Worm (Caenorhabditis elegans): Measurements from ENCODE around the gene fbxa-147.

fbxa-147 gene

ce11 chrV:14716114-14716513 lies at the start of gene fbxa-147:
Gene fbxa-147 (plus strand): TSS chrV:14716499.
- TF ChIP-seq lsy-2 (tag; optimal IDR thresholded peaks at IDR 0.05) (no peak), egl-27 (tag; optimal IDR thresholded peaks at IDR 0.05) (no peak), ZK546.5 (tag; optimal IDR thresholded peaks at IDR 0.05) (no peak), peb-1 (tag; optimal IDR thresholded peaks at IDR 0.05) (no peak), lin-39 (tag; optimal IDR thresholded peaks at IDR 0.05) (no peak), sma-3 (GFP tag; optimal IDR thresholded peaks at IDR 0.05) (no peak), nhr-23 (tag; optimal IDR thresholded peaks at IDR 0.05) (no peak), crh-2 (tag; optimal IDR thresholded peaks at IDR 0.05) (no peak), snpc-4 (tag; optimal IDR thresholded peaks at IDR 0.05) (no peak), unc-62 (GFP tag; optimal IDR thresholded peaks at IDR 0.05) (no peak), skn-1 (tag; optimal IDR thresholded peaks at IDR 0.05) (no peak), Y55F3AM.14 (GFP tag; optimal IDR thresholded peaks at IDR 0.05) (no peak), lin-11 (tag; optimal IDR thresholded peaks at IDR 0.05) (no peak), mbf-1 (tag; optimal IDR thresholded peaks at IDR 0.05) (no peak)

- TF ChIP-seq sma-3 (GFP tag; optimal IDR thresholded peaks at IDR 0.05) (no peak), nhr-10 (tag; optimal IDR thresholded peaks at IDR 0.05) (no peak), C34F6.9 (tag; optimal IDR thresholded peaks at IDR 0.05) (no peak), nhr-77 (tag; optimal IDR thresholded peaks at IDR 0.05) (no peak), snpc-4 (tag; optimal IDR thresholded peaks at IDR 0.05) (no peak), lin-11 (tag; optimal IDR thresholded peaks at IDR 0.05) (no peak), ceh-16 (tag; optimal IDR thresholded peaks at IDR 0.05) (no peak), nhr-12 (tag; optimal IDR thresholded peaks at IDR 0.05) (no peak), mab-5 (tag; optimal IDR thresholded peaks at IDR 0.05) (no peak), lin-13 (GFP tag; optimal IDR thresholded peaks at IDR 0.05) (no peak), lin-39 (tag; optimal IDR thresholded peaks at IDR 0.05) (no peak), ZK546.5 (tag; optimal IDR thresholded peaks at IDR 0.05) (no peak)
Measured at ce11 chrV:14678298-14678697, 38.0 kb upstream of the fbxa-147 start.

ce11 chrV:14680014-14680413 lies 36.3 kb upstream of the fbxa-147 start, which contains the start of gene C47E8.3:
Gene C47E8.3 (plus strand): TSS chrV:14680314.
- TF ChIP-seq Y55F3AM.14 (GFP tag; optimal IDR thresholded peaks at IDR 0.05) = no peak
- no peak for TF ChIP-seq sma-9 (GFP tag; optimal IDR thresholded peaks at IDR 0.05)
- no peak for TF ChIP-seq sma-9 (tag; optimal IDR thresholded peaks at IDR 0.05)
- no peak for TF ChIP-seq egl-27 (tag; optimal IDR thresholded peaks at IDR 0.05)
- no peak for TF ChIP-seq lin-11 (tag; optimal IDR thresholded peaks at IDR 0.05)
- TF ChIP-seq ztf-11 (tag; optimal IDR thresholded peaks at IDR 0.05) = no peak
- no peak for TF ChIP-seq crh-2 (tag; optimal IDR thresholded peaks at IDR 0.05)
- TF ChIP-seq aly-2 (tag; optimal IDR thresholded peaks at IDR 0.05) = no peak
- TF ChIP-seq F13H6.1 (tag; optimal IDR thresholded peaks at IDR 0.05) = no peak
- TF ChIP-seq nhr-11 (tag; optimal IDR thresholded peaks at IDR 0.05) = no peak
- no peak for TF ChIP-seq gmeb-1 (tag; optimal IDR thresholded peaks at IDR 0.05)
- no peak for TF ChIP-seq mbf-1 (tag; optimal IDR thresholded peaks at IDR 0.05)
- TF ChIP-seq nhr-12 (tag; optimal IDR thresholded peaks at IDR 0.05) = no peak
- no peak for TF ChIP-seq zag-1 (tag; optimal IDR thresholded peaks at IDR 0.05)
- no peak for TF ChIP-seq ZK546.5 (tag; optimal IDR thresholded peaks at IDR 0.05)
- no peak for TF ChIP-seq nhr-25 (tag; optimal IDR thresholded peaks at IDR 0.05)
- TF ChIP-seq ceh-16 (tag; optimal IDR thresholded peaks at IDR 0.05) = no peak
- TF ChIP-seq ama-1 (optimal IDR thresholded peaks at IDR 0.05) = no peak

ce11 chrV:14682870-14683269 lies 33.4 kb upstream of the fbxa-147 start:
- TF ChIP-seq ztf-4 (tag; optimal IDR thresholded peaks at IDR 0.05) (no peak), C34F6.9 (tag; optimal IDR thresholded peaks at IDR 0.05) (peak; percentile 14), nhr-12 (tag; optimal IDR thresholded peaks at IDR 0.05) (no peak), nhr-25 (tag; optimal IDR thresholded peaks at IDR 0.05) (no peak)

ce11 chrV:14683291-14683690 lies 33.0 kb upstream of the fbxa-147 start:
- no peak for TF ChIP-seq unc-55 (GFP tag; optimal IDR thresholded peaks at IDR 0.05)
- TF ChIP-seq ama-1 (optimal IDR thresholded peaks at IDR 0.05) = peak; percentile 40

ce11 chrV:14683926-14684325 lies 32.4 kb upstream of the fbxa-147 start:
- TF ChIP-seq elt-1 (tag; optimal IDR thresholded peaks at IDR 0.05) (no peak), egl-27 (tag; optimal IDR thresholded peaks at IDR 0.05) (no peak), dmd-4 (tag; optimal IDR thresholded peaks at IDR 0.05) (no peak), mab-5 (tag; optimal IDR thresholded peaks at IDR 0.05) (no peak), ZK546.5 (tag; optimal IDR thresholded peaks at IDR 0.05) (no peak), elt-3 (tag; optimal IDR thresholded peaks at IDR 0.05) (no peak), nhr-129 (tag; optimal IDR thresholded peaks at IDR 0.05) (no peak), lin-11 (tag; optimal IDR thresholded peaks at IDR 0.05) (no peak), nhr-23 (tag; optimal IDR thresholded peaks at IDR 0.05) (no peak)
